Fruit fly (Drosophila melanogaster) whole organism, embryonic: Measurements from ENCODE around the gene dock.

Experiments
- Atf6 ChIP-seq: fragments of 200-800 bp; sonication (Bioruptor generic); IDR thresholded peaks from 2 replicates; pipeline ENCODE4 v1.3.6; 2022; ENCODE audit warnings: missing biosample characterization, missing genetic modification characterization
- BEAF-32 ChIP-seq: fragments of 200-800 bp; sonication (Bioruptor generic); optimal IDR thresholded peaks from 3 replicates; lab custom pipeline; 2017; ENCODE audit warnings: missing biosample characterization, missing genetic modification characterization, mild to moderate bottlenecking, moderate library complexity, missing genetic modification reagents
- Bdp1 ChIP-seq: fragments of 200-800 bp; sonication (Bioruptor generic); optimal IDR thresholded peaks from 3 replicates; lab custom pipeline; 2016; ENCODE audit warnings: missing biosample characterization, missing genetic modification characterization
- CG10274 ChIP-seq: fragments of 200-800 bp; sonication (Bioruptor generic); optimal IDR thresholded peaks from 3 replicates; lab custom pipeline; 2017; ENCODE audit warnings: missing biosample characterization, mild to moderate bottlenecking, missing genetic modification characterization
- CG12236 ChIP-seq: fragments of 200-800 bp; sonication (Bioruptor generic); optimal IDR thresholded peaks from 2 replicates; lab custom pipeline; 2016; ENCODE audit warnings: missing biosample characterization, missing genetic modification characterization
- CG13624 ChIP-seq: fragments of 200-800 bp; sonication (Bioruptor generic); optimal IDR thresholded peaks from 2 replicates; lab custom pipeline; 2016; ENCODE audit warnings: missing biosample characterization, missing genetic modification characterization
- CG14050 ChIP-seq: fragments of 200-800 bp; sonication (Bioruptor generic); IDR thresholded peaks from 3 replicates; pipeline ENCODE4 v1.3.6; 2022; ENCODE audit warnings: missing biosample characterization, missing genetic modification characterization
- CG14965 ChIP-seq: fragments of 200-800 bp; sonication (Bioruptor generic); optimal IDR thresholded peaks from 2 replicates; lab custom pipeline; 2016; ENCODE audit warnings: missing biosample characterization, missing genetic modification characterization, borderline replicate concordance
- CG1832 ChIP-seq: fragments of 200-800 bp; sonication (Bioruptor generic); optimal IDR thresholded peaks from 2 replicates; lab custom pipeline; 2017; ENCODE audit warnings: missing biosample characterization, mild to moderate bottlenecking, missing genetic modification characterization, inconsistent platforms
- CG18476 ChIP-seq: fragments of 200-800 bp; sonication (Bioruptor generic); optimal IDR thresholded peaks from 2 replicates; lab custom pipeline; 2016; ENCODE audit warnings: missing biosample characterization, mild to moderate bottlenecking, missing genetic modification characterization
- CG18599 ChIP-seq: fragments of 200-800 bp; sonication (Bioruptor generic); optimal IDR thresholded peaks from 3 replicates; lab custom pipeline; 2017; ENCODE audit warnings: missing biosample characterization, missing genetic modification characterization, mild to moderate bottlenecking, moderate library complexity, missing genetic modification reagents
- CG2120 ChIP-seq: fragments of 200-800 bp; sonication (Bioruptor generic); optimal IDR thresholded peaks from 3 replicates; lab custom pipeline; 2016; ENCODE audit warnings: missing biosample characterization, missing genetic modification characterization
- CG2199 ChIP-seq: fragments of 200-800 bp; sonication (Bioruptor generic); IDR thresholded peaks from 3 replicates; pipeline ENCODE4 v1.3.6; 2022; ENCODE audit warnings: missing biosample characterization, missing genetic modification characterization
- CG2202 ChIP-seq: fragments of 200-800 bp; sonication (Bioruptor generic); optimal IDR thresholded peaks from 2 replicates; lab custom pipeline; 2018; ENCODE audit warnings: missing biosample characterization, mild to moderate bottlenecking, missing genetic modification characterization
- CG2712 ChIP-seq: fragments of 200-800 bp; optimal IDR thresholded peaks from 3 replicates; lab custom pipeline; 2019; ENCODE audit warnings: missing biosample characterization, mild to moderate bottlenecking, missing genetic modification characterization, moderate library complexity
- CG30020 ChIP-seq: fragments of 200-800 bp; optimal IDR thresholded peaks from 2 replicates; lab custom pipeline; 2019; ENCODE audit warnings: missing biosample characterization, mild to moderate bottlenecking, missing genetic modification characterization, moderate library complexity
- CG31441 ChIP-seq: fragments of 200-800 bp; sonication (Bioruptor generic); IDR thresholded peaks from 2 replicates; pipeline ENCODE4 v1.3.6; 2022; ENCODE audit warnings: missing biosample characterization, missing genetic modification characterization
- CG3163 ChIP-seq: fragments of 200-800 bp; sonication (Bioruptor generic); optimal IDR thresholded peaks from 3 replicates; lab custom pipeline; 2016; ENCODE audit warnings: missing biosample characterization, missing genetic modification characterization
- CG34422 ChIP-seq: fragments of 200-800 bp; sonication (Bioruptor generic); IDR thresholded peaks from 3 replicates; pipeline ENCODE4 v1.3.6; 2022; ENCODE audit warnings: missing biosample characterization, missing genetic modification characterization
- CG42726 ChIP-seq: fragments of 200-800 bp; sonication (Bioruptor generic); IDR thresholded peaks from 2 replicates; pipeline ENCODE4 v1.3.6; 2022; ENCODE audit warnings: missing biosample characterization, missing genetic modification characterization; ENCODE audit not compliant: partially characterized antibody
- CG4707 ChIP-seq: fragments of 200-800 bp; sonication (Bioruptor generic); optimal IDR thresholded peaks from 2 replicates; lab custom pipeline; 2018; ENCODE audit warnings: missing biosample characterization, mild to moderate bottlenecking, missing genetic modification characterization, moderate library complexity
- CG5180 ChIP-seq: fragments of 200-800 bp; sonication (Bioruptor generic); optimal IDR thresholded peaks from 3 replicates; lab custom pipeline; 2017; ENCODE audit warnings: missing biosample characterization, missing genetic modification characterization, mild to moderate bottlenecking, moderate library complexity, missing genetic modification reagents
- CG7987 ChIP-seq: fragments of 200-800 bp; sonication (Bioruptor generic); optimal IDR thresholded peaks from 2 replicates; lab custom pipeline; 2018; ENCODE audit warnings: missing biosample characterization, mild to moderate bottlenecking, missing genetic modification characterization, moderate library complexity
- CG9797 ChIP-seq: fragments of 200-800 bp; sonication (Bioruptor generic); optimal IDR thresholded peaks from 3 replicates; lab custom pipeline; 2018; ENCODE audit warnings: missing biosample characterization, mild to moderate bottlenecking, missing genetic modification characterization
- CHES-1-like ChIP-seq: fragments of 200-800 bp; sonication (Bioruptor generic); optimal IDR thresholded peaks from 2 replicates; lab custom pipeline; 2016; ENCODE audit warnings: missing biosample characterization, missing genetic modification characterization
- CkIIα-i1 ChIP-seq: fragments of 200-800 bp; sonication (Bioruptor generic); IDR thresholded peaks from 2 replicates; pipeline ENCODE4 v1.3.6; 2022; ENCODE audit warnings: missing biosample characterization, missing genetic modification characterization
- Deaf1 ChIP-seq: fragments of 200-800 bp; optimal IDR thresholded peaks from 3 replicates; lab custom pipeline; 2019; ENCODE audit warnings: missing biosample characterization, mild to moderate bottlenecking, missing genetic modification characterization, moderate library complexity
- Doc3 ChIP-seq: fragments of 200-800 bp; sonication (Bioruptor generic); IDR thresholded peaks from 3 replicates; pipeline ENCODE4 v1.3.6; 2022; ENCODE audit warnings: missing biosample characterization, missing genetic modification characterization; ENCODE audit not compliant: partially characterized antibody
- E2f2 ChIP-seq: fragments of 200-800 bp; sonication (Bioruptor generic); IDR thresholded peaks from 2 replicates; pipeline ENCODE4 v1.3.6; 2022; ENCODE audit warnings: missing biosample characterization, missing genetic modification characterization
- HmgD ChIP-seq: fragments of 200-800 bp; sonication (Bioruptor generic); optimal IDR thresholded peaks from 3 replicates; lab custom pipeline; 2016; ENCODE audit warnings: missing biosample characterization, missing genetic modification characterization
- MBD-R2 ChIP-seq: fragments of 200-800 bp; sonication (Bioruptor generic); IDR thresholded peaks from 2 replicates; pipeline ENCODE4 v1.3.6; 2022; ENCODE audit warnings: missing biosample characterization, missing genetic modification characterization
- MESR4 ChIP-seq: fragments of 200-800 bp; sonication (Bioruptor generic); optimal IDR thresholded peaks from 2 replicates; lab custom pipeline; 2018; ENCODE audit warnings: missing biosample characterization, mild to moderate bottlenecking, missing genetic modification characterization, moderate library complexity
- Opbp ChIP-seq: fragments of 200-800 bp; sonication (Bioruptor generic); IDR thresholded peaks from 3 replicates; pipeline ENCODE4 v1.3.6; 2022; ENCODE audit warnings: missing biosample characterization, missing genetic modification characterization; ENCODE audit not compliant: partially characterized antibody
- Sry-δ ChIP-seq: fragments of 200-800 bp; sonication (Bioruptor generic); optimal IDR thresholded peaks from 2 replicates; lab custom pipeline; 2016; ENCODE audit warnings: missing biosample characterization, missing genetic modification characterization
- Ssrp ChIP-seq: fragments of 200-800 bp; sonication (Bioruptor generic); optimal IDR thresholded peaks from 2 replicates; lab custom pipeline; 2018; ENCODE audit warnings: missing biosample characterization, mild to moderate bottlenecking, missing genetic modification characterization, moderate library complexity
- bab2 ChIP-seq: fragments of 200-800 bp; sonication (Bioruptor generic); optimal IDR thresholded peaks from 2 replicates; lab custom pipeline; 2016; ENCODE audit warnings: missing biosample characterization, missing genetic modification characterization
- cato ChIP-seq: fragments of 200-800 bp; sonication (Bioruptor generic); optimal IDR thresholded peaks from 2 replicates; lab custom pipeline; 2016; ENCODE audit warnings: missing biosample characterization, missing genetic modification characterization, borderline replicate concordance
- grau ChIP-seq: fragments of 200-800 bp; optimal IDR thresholded peaks from 3 replicates; lab custom pipeline; 2019; ENCODE audit warnings: missing biosample characterization, mild to moderate bottlenecking, missing genetic modification characterization, moderate library complexity
- hkb ChIP-seq, 2 experiments: fragments of 200-800 bp in 1 of 2; fragments of >200 bp in 1 of 2; sonication (Bioruptor generic) in 1 of 2; IDR thresholded peaks in 1 of 2; optimal IDR thresholded peaks in 1 of 2; 2 replicates each; pipeline versions ENCODE4 v1.3.6 to Lab custom; 2017 to 2022; ENCODE audit warnings: missing biosample characterization in 1 of 2, missing genetic modification characterization in 1 of 2
- lmd ChIP-seq: fragments of 200-800 bp; sonication (Bioruptor generic); IDR thresholded peaks from 2 replicates; pipeline ENCODE4 v1.3.6; 2022; ENCODE audit warnings: missing biosample characterization, missing genetic modification characterization
- ro ChIP-seq: fragments of 200-800 bp; sonication (Bioruptor generic); IDR thresholded peaks from 2 replicates; pipeline ENCODE4 v1.3.6; 2022; ENCODE audit warnings: missing biosample characterization, missing genetic modification characterization
- shn ChIP-seq: fragments of 200-800 bp; sonication (Bioruptor generic); optimal IDR thresholded peaks from 3 replicates; lab custom pipeline; 2016; ENCODE audit warnings: missing biosample characterization, missing genetic modification characterization
- sob ChIP-seq: fragments of 200-800 bp; sonication (Bioruptor generic); IDR thresholded peaks from 2 replicates; pipeline ENCODE4 v1.3.6; 2022; ENCODE audit warnings: missing biosample characterization, missing genetic modification characterization
- sr ChIP-seq: fragments of 200-800 bp; sonication (Bioruptor generic); IDR thresholded peaks from 3 replicates; pipeline ENCODE4 v1.3.6; 2022; ENCODE audit warnings: missing biosample characterization, missing genetic modification characterization
- ssp ChIP-seq: fragments of 200-800 bp; sonication (Bioruptor generic); IDR thresholded peaks from 2 replicates; pipeline ENCODE4 v1.3.6; 2022; ENCODE audit warnings: missing biosample characterization, missing genetic modification characterization
- vvl ChIP-seq: fragments of 200-800 bp; sonication (Bioruptor generic); IDR thresholded peaks from 2 replicates; pipeline ENCODE4 v1.3.6; 2022; ENCODE audit warnings: missing biosample characterization, missing genetic modification characterization
- wdn ChIP-seq: fragments of 200-800 bp; sonication (Bioruptor generic); IDR thresholded peaks from 2 replicates; pipeline ENCODE4 v1.3.6; 2022; ENCODE audit warnings: missing biosample characterization, missing genetic modification characterization
- z ChIP-seq: fragments of 200-800 bp; sonication (Bioruptor generic); IDR thresholded peaks from 3 replicates; pipeline ENCODE4 v1.3.6; 2022; ENCODE audit warnings: missing biosample characterization, missing genetic modification characterization

The dock gene

DNA sequence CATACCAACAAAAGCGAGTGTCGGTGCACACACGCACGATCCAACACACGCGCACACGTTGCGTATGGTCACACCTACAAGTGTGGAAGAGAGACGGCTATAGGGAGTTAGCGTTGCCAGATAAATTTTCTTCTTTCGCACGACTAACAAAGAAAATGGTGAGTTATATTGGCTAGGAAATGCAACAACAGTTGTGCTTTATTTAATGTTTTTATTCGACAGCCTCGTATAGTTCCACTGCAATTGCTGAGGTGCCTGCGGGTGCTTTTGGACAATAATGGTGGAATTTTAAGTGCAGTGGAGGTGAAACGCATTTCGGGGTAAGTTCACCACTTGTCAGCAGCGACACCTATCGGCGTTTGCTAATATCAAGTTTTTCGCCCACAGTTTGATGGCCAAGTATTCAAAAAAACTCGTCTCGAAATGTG, 45.7 kb downstream of the dock start (continued):
- TF ChIP-seq CHES-1-like (GFP tag; lab: Kevin White, UChicago) (peak; percentile 18), CG9797 (GFP tag; lab: Kevin White, UChicago) (peak; percentile 76), CG34422 (GFP tag; lab: Robert Waterston, UW) (peak; percentile 50; the same call in 1 of the 3 replicates), CG42726 (GFP tag; lab: Robert Waterston, UW) (0 out of 2 replicates have a peak, but pooled peaks have one; percentile 35), ro (GFP tag; lab: Robert Waterston, UW) (no peak), CG2120 (peak; percentile 10), CG4707 (GFP tag; lab: Kevin White, UChicago) (no peak), shn (GFP tag; lab: Kevin White, UChicago) (no peak), CG13624 (GFP tag; lab: Kevin White, UChicago) (peak; percentile 4), MBD-R2 (peak; percentile 21; the same call in 1 of the 2 replicates), E2f2 (GFP tag; lab: Robert Waterston, UW) (peak; percentile 32; the same call in 1 of the 2 replicates), CG30020 (peak; percentile 1), CG3163 (peak; percentile 36), CG1832 (GFP tag; lab: Kevin White, UChicago) (peak; percentile 38), MESR4 (GFP tag; lab: Kevin White, UChicago) (peak; percentile 51), CG2199 (GFP tag; lab: Robert Waterston, UW) (peak; percentile 61; the same call in 1 of the 3 replicates), HmgD (GFP tag; lab: Kevin White, UChicago) (peak; percentile 51), Sry-δ (GFP tag; lab: Kevin White, UChicago) (peak; percentile 23), grau (tag; lab: Kevin White, UChicago) (peak; percentile 7), CG10274 (GFP tag; lab: Kevin White, UChicago) (no peak), sob (peak; percentile 50), bab2 (peak; percentile 7), CG14050 (no peak), CG18599 (GFP tag; lab: Kevin White, UChicago) (peak; percentile 1), BEAF-32 (GFP tag; lab: Kevin White, UChicago) (peak; percentile 17), CG14965 (GFP tag; lab: Kevin White, UChicago) (no peak), Doc3 (no peak)

DNA sequence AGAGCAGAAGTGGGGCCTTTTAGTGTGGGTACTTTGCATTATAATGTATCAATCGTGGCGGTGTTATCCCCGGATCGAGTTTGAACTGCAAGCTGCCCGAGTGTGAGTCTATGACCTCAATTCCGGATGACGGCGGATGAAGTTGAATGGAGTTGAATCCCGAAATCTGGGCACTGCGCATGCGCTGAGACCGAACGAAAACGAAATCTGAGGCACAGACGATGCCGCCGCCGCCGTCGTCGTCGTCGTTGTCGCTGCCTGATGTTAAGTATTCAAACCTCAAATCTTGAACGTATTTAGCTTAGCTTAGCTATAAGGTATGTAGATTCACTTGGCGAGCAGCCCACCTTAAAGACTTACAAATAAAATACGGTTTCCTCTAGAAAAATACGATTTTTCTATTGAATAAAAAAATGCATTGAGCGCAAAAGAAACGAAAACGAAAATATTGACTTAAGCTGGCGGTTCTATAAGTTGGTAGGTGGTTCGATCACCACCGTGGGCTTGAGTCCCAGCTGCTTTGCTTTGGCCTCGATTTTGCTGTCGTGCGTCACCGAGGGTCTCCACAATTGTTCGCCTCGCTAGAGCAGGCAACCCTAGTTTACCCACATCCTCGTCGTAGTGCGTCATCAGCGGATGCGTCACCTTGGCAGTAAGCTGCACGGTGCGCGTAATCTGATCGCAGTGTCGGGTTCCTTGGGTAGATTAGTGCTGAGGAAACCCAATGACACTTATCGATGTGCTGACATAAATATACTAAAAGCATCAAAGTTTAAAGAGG, 48.1 kb downstream of the dock start:
- TF ChIP-seq CG13624 (GFP tag; lab: Kevin White, UChicago) (no peak), wdn (GFP tag; lab: Robert Waterston, UW) (no peak), Bdp1 (GFP tag; lab: Kevin White, UChicago) (no peak), Deaf1 (tag; lab: Kevin White, UChicago) (peak; percentile 62), Opbp (GFP tag; lab: Robert Waterston, UW) (0 out of 3 replicates have a peak, but pooled peaks have one; percentile 37), hkb (optimal IDR thresholded peaks at IDR 0.05; lab: Kevin White, UChicago) (peak; percentile 36), hkb (GFP tag; IDR thresholded peaks at IDR 0.05; lab: Robert Waterston, UW) (no peak), CG31441 (GFP tag; lab: Robert Waterston, UW) (no peak), CG12236 (GFP tag; lab: Kevin White, UChicago) (no peak), Atf6 (GFP tag; lab: Robert Waterston, UW) (0 out of 2 replicates have a peak, but pooled peaks have one; percentile 8), CG2712 (no peak), ssp (GFP tag; lab: Robert Waterston, UW) (no peak), CkIIα-i1 (GFP tag; lab: Robert Waterston, UW) (no peak), z (GFP tag; lab: Robert Waterston, UW) (0 out of 3 replicates have a peak, but pooled peaks have one; percentile 39), cato (GFP tag; lab: Kevin White, UChicago) (no peak), CG7987 (GFP tag; lab: Kevin White, UChicago) (no peak), CG5180 (no peak), vvl (GFP tag; lab: Robert Waterston, UW) (peak; percentile 34; the same call in 1 of the 2 replicates), lmd (GFP tag; lab: Robert Waterston, UW) (no peak), Ssrp (tag; lab: Kevin White, UChicago) (peak; percentile 17), CG18476 (peak; percentile 83), CG2202 (tag; lab: Kevin White, UChicago) (no peak), sr (no peak)
